Worm (Caenorhabditis elegans): Measurements from ENCODE around the gene F41C3.8.

DNA sequence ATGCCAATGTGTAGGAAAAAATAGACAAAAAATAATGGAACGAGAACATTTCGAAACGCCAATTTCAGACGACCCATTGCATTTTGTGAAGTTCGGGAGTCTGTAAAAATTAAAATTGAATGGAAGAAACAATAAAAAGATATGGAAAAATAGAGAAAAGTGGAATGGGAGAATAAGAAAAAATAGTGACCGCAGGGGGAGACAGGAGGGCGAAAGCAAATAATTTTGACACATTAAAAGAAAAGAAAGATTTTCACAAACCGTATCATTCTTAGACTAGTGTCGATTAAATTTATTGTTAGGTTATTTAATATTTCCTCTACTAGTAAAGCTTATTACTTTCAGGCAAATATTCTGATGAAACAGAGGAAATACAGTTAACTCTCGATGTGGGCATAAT, 18.0 kb downstream of the F41C3.8 start, which contains the start of gene F41C3.11:
- TF ChIP-seq W03F9.2 (tag; optimal IDR thresholded peaks at IDR 0.05), result no peak
- TF ChIP-seq dao-5 (tag; optimal IDR thresholded peaks at IDR 0.05), result no peak
